Worm (Caenorhabditis elegans): Measurements from ENCODE around the gene msi-1.

DNA sequence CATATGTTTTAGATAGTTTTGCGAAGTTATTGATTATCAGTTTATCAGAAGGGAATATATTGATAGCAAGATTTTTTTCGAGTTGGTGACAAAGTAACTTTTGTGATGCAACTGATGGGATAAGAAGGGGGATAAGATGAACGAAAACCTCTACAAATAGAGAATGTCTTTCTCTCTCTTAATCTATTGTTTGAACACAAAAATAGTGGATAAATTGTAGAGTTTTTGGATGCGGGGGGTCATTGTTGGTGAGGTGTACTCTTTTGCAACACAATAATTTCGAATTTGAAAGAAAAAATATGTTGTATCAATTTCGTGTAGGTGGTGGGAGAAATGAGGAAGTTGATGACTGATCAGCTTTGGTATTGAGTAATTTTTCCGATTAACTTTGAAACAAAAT, 50.1 kb downstream of the msi-1 start, which contains the start of gene ZK1058.9:
- TF ChIP-seq zag-1 (tag; optimal IDR thresholded peaks at IDR 0.05) = no peak
- no peak for TF ChIP-seq grh-1 (GFP tag; IDR thresholded peaks at IDR 0.05)
- no peak for TF ChIP-seq aly-2 (tag; optimal IDR thresholded peaks at IDR 0.05)
- no peak for TF ChIP-seq nhr-20 (tag; optimal IDR thresholded peaks at IDR 0.05)
- TF ChIP-seq egl-13 (tag; optimal IDR thresholded peaks at IDR 0.05) = no peak
- TF ChIP-seq lin-39 (tag; optimal IDR thresholded peaks at IDR 0.05) = no peak
- TF ChIP-seq unc-86 (tag; optimal IDR thresholded peaks at IDR 0.05) = no peak
- TF ChIP-seq fos-1 (tag; optimal IDR thresholded peaks at IDR 0.05) = no peak
- no peak for TF ChIP-seq aha-1 (tag; optimal IDR thresholded peaks at IDR 0.05)
- TF ChIP-seq lsy-2 (tag; optimal IDR thresholded peaks at IDR 0.05) = no peak
- TF ChIP-seq nhr-11 (tag; optimal IDR thresholded peaks at IDR 0.05) = no peak
- no peak for TF ChIP-seq nhr-12 (tag; optimal IDR thresholded peaks at IDR 0.05)

Measured in whole organism, L1 larva.